Fruit fly (Drosophila melanogaster) whole organism, embryonic: Measurements from ENCODE around the gene Lsp2.

Experiments used
- Aef1 ChIP-seq: fragments of 200-800 bp; sonication (Bioruptor generic); IDR thresholded peaks from 3 replicates; pipeline ENCODE4 v1.3.6; 2022; ENCODE audit warnings: missing biosample characterization, missing genetic modification characterization
- BEAF-32 ChIP-seq: fragments of 200-800 bp; sonication (Bioruptor generic); optimal IDR thresholded peaks from 3 replicates; lab custom pipeline; 2017; ENCODE audit warnings: missing biosample characterization, missing genetic modification characterization, mild to moderate bottlenecking, moderate library complexity, missing genetic modification reagents
- Blimp-1 ChIP-seq: fragments of 200-800 bp; sonication (Bioruptor generic); optimal IDR thresholded peaks from 3 replicates; lab custom pipeline; 2018; ENCODE audit warnings: missing biosample characterization, missing genetic modification characterization, mild to moderate bottlenecking, moderate library complexity, missing genetic modification reagents
- C15 ChIP-seq: fragments of 200-800 bp; sonication (Bioruptor generic); IDR thresholded peaks from 3 replicates; pipeline ENCODE4 v1.3.6; 2022; ENCODE audit warnings: missing biosample characterization, missing genetic modification characterization
- CG10209 ChIP-seq: fragments of 200-800 bp; sonication (Bioruptor generic); optimal IDR thresholded peaks from 3 replicates; lab custom pipeline; 2017; ENCODE audit warnings: missing biosample characterization, mild to moderate bottlenecking, missing genetic modification characterization, missing genetic modification reagents
- CG10565 ChIP-seq: fragments of 200-800 bp; sonication (Bioruptor generic); optimal IDR thresholded peaks from 3 replicates; lab custom pipeline; 2016; ENCODE audit warnings: missing biosample characterization, mild to moderate bottlenecking, missing genetic modification characterization
- CG10959 ChIP-seq: fragments of 200-800 bp; sonication (Bioruptor generic); IDR thresholded peaks from 2 replicates; pipeline ENCODE4 v1.3.6; 2022; ENCODE audit warnings: missing biosample characterization, missing genetic modification characterization
- CG13123 ChIP-seq: fragments of 200-800 bp; sonication (Bioruptor generic); optimal IDR thresholded peaks from 2 replicates; lab custom pipeline; 2016; ENCODE audit warnings: missing biosample characterization, missing genetic modification characterization
- CG15073 ChIP-seq: fragments of 200-800 bp; sonication (Bioruptor generic); optimal IDR thresholded peaks from 2 replicates; lab custom pipeline; 2016; ENCODE audit warnings: missing biosample characterization, missing genetic modification characterization
- CG15514 ChIP-seq: fragments of 200-800 bp; sonication (Bioruptor generic); optimal IDR thresholded peaks from 3 replicates; lab custom pipeline; 2017; ENCODE audit warnings: missing biosample characterization, missing genetic modification characterization, mild to moderate bottlenecking, moderate library complexity, missing genetic modification reagents
- CG16863 ChIP-seq: fragments of 200-800 bp; sonication (Bioruptor generic); optimal IDR thresholded peaks from 3 replicates; lab custom pipeline; 2016; ENCODE audit warnings: missing biosample characterization, missing genetic modification characterization
- CG17359 ChIP-seq: fragments of 200-800 bp; sonication (Bioruptor generic); optimal IDR thresholded peaks from 3 replicates; lab custom pipeline; 2018; ENCODE audit warnings: missing biosample characterization, mild to moderate bottlenecking, missing genetic modification characterization, moderate library complexity
- CG17802 ChIP-seq: fragments of 200-800 bp; sonication (Bioruptor generic); optimal IDR thresholded peaks from 2 replicates; lab custom pipeline; 2018; ENCODE audit warnings: missing biosample characterization, mild to moderate bottlenecking, missing genetic modification characterization, moderate library complexity
- CG1792 ChIP-seq: fragments of 200-800 bp; sonication (Bioruptor generic); optimal IDR thresholded peaks from 2 replicates; lab custom pipeline; 2016; ENCODE audit warnings: missing biosample characterization, missing genetic modification characterization
- CG2116 ChIP-seq: fragments of 200-800 bp; sonication (Bioruptor generic); optimal IDR thresholded peaks from 3 replicates; lab custom pipeline; 2018; ENCODE audit warnings: missing biosample characterization, mild to moderate bottlenecking, missing genetic modification characterization
- CG30020 ChIP-seq: fragments of 200-800 bp; optimal IDR thresholded peaks from 2 replicates; lab custom pipeline; 2019; ENCODE audit warnings: missing biosample characterization, mild to moderate bottlenecking, missing genetic modification characterization, moderate library complexity
- CG3838 ChIP-seq: fragments of 200-800 bp; sonication (Bioruptor generic); optimal IDR thresholded peaks from 3 replicates; lab custom pipeline; 2016; ENCODE audit warnings: missing biosample characterization, missing genetic modification characterization
- CG3995 ChIP-seq: fragments of 200-800 bp; sonication (Bioruptor generic); optimal IDR thresholded peaks from 3 replicates; lab custom pipeline; 2016; ENCODE audit warnings: missing biosample characterization, missing genetic modification characterization
- CG4404 ChIP-seq: fragments of 200-800 bp; sonication (Bioruptor generic); IDR thresholded peaks from 2 replicates; pipeline ENCODE4 v1.3.6; 2022; ENCODE audit warnings: missing biosample characterization, missing genetic modification characterization
- CG4424 ChIP-seq: fragments of 200-800 bp; sonication (Bioruptor generic); optimal IDR thresholded peaks from 3 replicates; lab custom pipeline; 2016; ENCODE audit warnings: missing biosample characterization, missing genetic modification characterization
- CG5245 ChIP-seq: fragments of 200-800 bp; sonication (Bioruptor generic); optimal IDR thresholded peaks from 3 replicates; lab custom pipeline; 2016; ENCODE audit warnings: missing biosample characterization, missing genetic modification characterization
- CG6791 ChIP-seq: fragments of 200-800 bp; sonication (Bioruptor generic); IDR thresholded peaks from 3 replicates; pipeline ENCODE4 v1.3.6; 2022; ENCODE audit warnings: missing biosample characterization, missing genetic modification characterization; ENCODE audit not compliant: partially characterized antibody
- CG6813 ChIP-seq: fragments of 200-800 bp; sonication (Bioruptor generic); optimal IDR thresholded peaks from 2 replicates; lab custom pipeline; 2017; ENCODE audit warnings: missing biosample characterization, missing genetic modification characterization, mild to moderate bottlenecking, moderate library complexity, missing genetic modification reagents
- CG7839 ChIP-seq: fragments of 200-800 bp; sonication (Bioruptor generic); optimal IDR thresholded peaks from 3 replicates; lab custom pipeline; 2018; ENCODE audit warnings: missing biosample characterization, mild to moderate bottlenecking, missing genetic modification characterization, moderate library complexity
- CG8944 ChIP-seq: fragments of 200-800 bp; sonication (Bioruptor generic); optimal IDR thresholded peaks from 3 replicates; lab custom pipeline; 2016; ENCODE audit warnings: missing biosample characterization, missing genetic modification characterization
- CrebB ChIP-seq: fragments of 200-800 bp; sonication (Bioruptor generic); optimal IDR thresholded peaks from 3 replicates; lab custom pipeline; 2018; ENCODE audit warnings: missing biosample characterization, mild to moderate bottlenecking, missing genetic modification characterization
- ERR ChIP-seq: fragments of 200-800 bp; sonication (Bioruptor generic); optimal IDR thresholded peaks from 2 replicates; lab custom pipeline; 2016; ENCODE audit warnings: missing biosample characterization, missing genetic modification characterization
- GATAe ChIP-seq: fragments of 200-800 bp; sonication (Bioruptor generic); conservative IDR thresholded peaks from 2 replicates; pipeline ENCODE4 v1.3.6; 2022; ENCODE audit warnings: missing biosample characterization, missing genetic modification characterization
- Hr3 ChIP-seq: fragments of 200-800 bp; sonication (Bioruptor generic); optimal IDR thresholded peaks from 3 replicates; lab custom pipeline; 2016; ENCODE audit warnings: missing biosample characterization, missing genetic modification characterization
- Hr51 ChIP-seq, 2 experiments: fragments of 200-800 bp; sonication (Bioruptor generic); optimal IDR thresholded peaks; 2 replicates in 1 of 2; 3 replicates in 1 of 2; lab custom pipeline; 2016 to 2018; ENCODE audit warnings: missing biosample characterization in 2 of 2, missing genetic modification characterization in 2 of 2, mild to moderate bottlenecking in 1 of 2, moderate library complexity in 1 of 2
- Nf-YA ChIP-seq: fragments of 200-800 bp; sonication (Bioruptor generic); IDR thresholded peaks from 2 replicates; pipeline ENCODE4 v1.3.6; 2022; ENCODE audit warnings: missing biosample characterization, missing genetic modification characterization
- Rfx ChIP-seq: fragments of 200-800 bp; sonication (Bioruptor generic); IDR thresholded peaks from 2 replicates; pipeline ENCODE4 v1.3.6; 2022; ENCODE audit warnings: missing biosample characterization, missing genetic modification characterization
- Xrp1 ChIP-seq: fragments of 200-800 bp; sonication (Bioruptor generic); IDR thresholded peaks from 2 replicates; pipeline ENCODE4 v1.3.6; 2022; ENCODE audit warnings: missing biosample characterization, missing genetic modification characterization
- cad ChIP-seq: fragments of >200 bp; optimal IDR thresholded peaks from 2 replicates; lab custom pipeline; 2017; ENCODE audit warnings: missing biosample characterization, missing genetic modification characterization
- chm ChIP-seq: fragments of 200-800 bp; sonication (Bioruptor generic); IDR thresholded peaks from 2 replicates; pipeline ENCODE4 v1.3.6; 2022; ENCODE audit warnings: missing biosample characterization, missing genetic modification characterization
- cwo ChIP-seq: fragments of 200-800 bp; sonication (Bioruptor generic); optimal IDR thresholded peaks from 3 replicates; lab custom pipeline; 2017; ENCODE audit warnings: missing biosample characterization, missing genetic modification characterization, mild to moderate bottlenecking, moderate library complexity, missing genetic modification reagents
- da ChIP-seq: fragments of 200-800 bp; sonication (Bioruptor generic); optimal IDR thresholded peaks from 2 replicates; lab custom pipeline; 2016; ENCODE audit warnings: missing biosample characterization, missing genetic modification characterization
- h ChIP-seq: fragments of >200 bp; optimal IDR thresholded peaks from 2 replicates; lab custom pipeline; 2017
- ind ChIP-seq: fragments of 200-800 bp; sonication (Bioruptor generic); optimal IDR thresholded peaks from 3 replicates; lab custom pipeline; 2016; ENCODE audit warnings: missing biosample characterization, missing genetic modification characterization
- insv ChIP-seq, 2 experiments: fragments of 200-800 bp; sonication (Bioruptor generic); optimal IDR thresholded peaks; 3 replicates each; lab custom pipeline; 2016 to 2018; ENCODE audit warnings: missing biosample characterization in 2 of 2, missing genetic modification characterization in 2 of 2
- knrl ChIP-seq: fragments of 200-800 bp; sonication (Bioruptor generic); IDR thresholded peaks from 3 replicates; pipeline ENCODE4 v1.3.6; 2022; ENCODE audit warnings: missing biosample characterization, missing genetic modification characterization; ENCODE audit not compliant: partially characterized antibody
- lab ChIP-seq: fragments of 200-800 bp; sonication (Bioruptor generic); optimal IDR thresholded peaks from 3 replicates; lab custom pipeline; 2017; ENCODE audit warnings: missing biosample characterization, missing genetic modification characterization, mild to moderate bottlenecking, moderate library complexity, missing genetic modification reagents
- prd ChIP-seq, 3 experiments: fragments of >200 bp in 2 of 3; fragments of 200-800 bp in 1 of 3; sonication (Bioruptor generic) in 1 of 3; optimal IDR thresholded peaks in 2 of 3; IDR thresholded peaks in 1 of 3; 2 replicates in 2 of 3; 3 replicates in 1 of 3; pipeline versions ENCODE4 v1.3.6 to Lab custom; 2017 to 2022; ENCODE audit warnings: missing biosample characterization in 1 of 3, missing genetic modification characterization in 1 of 3
- rib ChIP-seq: fragments of 200-800 bp; sonication (Bioruptor generic); IDR thresholded peaks from 2 replicates; pipeline ENCODE4 v1.3.6; 2022; ENCODE audit warnings: missing biosample characterization, missing genetic modification characterization
- seq ChIP-seq: fragments of 200-800 bp; sonication (Bioruptor generic); IDR thresholded peaks from 2 replicates; pipeline ENCODE4 v1.3.6; 2022; ENCODE audit warnings: missing biosample characterization, missing genetic modification characterization
- sna ChIP-seq: fragments of 200-800 bp; sonication (Bioruptor generic); IDR thresholded peaks from 2 replicates; pipeline ENCODE4 v1.3.6; 2022; ENCODE audit warnings: missing biosample characterization, missing genetic modification characterization; ENCODE audit not compliant: partially characterized antibody
- so ChIP-seq: fragments of 200-800 bp; sonication (Bioruptor generic); IDR thresholded peaks from 3 replicates; pipeline ENCODE4 v1.3.6; 2022; ENCODE audit warnings: missing biosample characterization, missing genetic modification characterization
- tin ChIP-seq: fragments of 200-800 bp; sonication (Bioruptor generic); optimal IDR thresholded peaks from 3 replicates; lab custom pipeline; 2016; ENCODE audit warnings: missing biosample characterization, missing genetic modification characterization
- zen2 ChIP-seq: fragments of 200-800 bp; sonication (Bioruptor generic); IDR thresholded peaks from 3 replicates; pipeline ENCODE4 v1.3.6; 2022; ENCODE audit warnings: missing biosample characterization, missing genetic modification characterization; ENCODE audit not compliant: partially characterized antibody
- zfh1 ChIP-seq: fragments of 200-800 bp; sonication (Bioruptor generic); IDR thresholded peaks from 3 replicates; pipeline ENCODE4 v1.3.6; 2022; ENCODE audit warnings: missing biosample characterization, missing genetic modification characterization

Lsp2 gene

DNA sequence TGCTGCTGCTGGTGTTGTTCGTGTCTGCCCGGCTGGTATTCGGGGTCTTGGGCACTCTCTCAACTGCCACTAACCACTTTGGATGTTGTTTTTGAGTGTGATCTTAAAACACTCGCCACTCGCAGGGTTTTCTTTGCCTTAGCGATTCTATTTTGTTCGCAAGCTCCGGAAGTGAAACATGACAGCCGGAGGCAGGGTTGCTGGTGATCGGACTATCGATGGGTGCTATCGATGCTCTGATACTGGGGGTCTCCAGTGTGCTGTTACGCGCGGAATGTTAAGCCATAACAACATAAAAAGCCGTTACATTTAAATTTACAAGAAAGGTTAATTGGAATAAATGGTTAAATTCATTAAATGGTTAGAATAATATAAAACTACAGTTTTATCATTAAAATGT lies 4.2 kb upstream of the Lsp2 start, which contains the start of gene yps (continued):
- TF ChIP-seq rib (GFP tag; lab: Robert Waterston, UW) (peak; percentile 66; the same call in 1 of the 2 replicates), CG16863 (GFP tag; lab: Kevin White, UChicago) (peak; percentile 84), CG6791 (peak; percentile 81), lab (peak; percentile 99), CG7839 (tag; lab: Kevin White, UChicago) (peak; percentile 87), CG17802 (tag; lab: Kevin White, UChicago) (peak; percentile 84), Xrp1 (GFP tag; lab: Robert Waterston, UW) (peak; percentile 56; the same call in 1 of the 2 replicates), Hr51 (GFP tag; optimal IDR thresholded peaks at IDR 0.05; lab: Kevin White, UChicago) (peak; percentile 83 to 95), seq (GFP tag; lab: Robert Waterston, UW) (peak; percentile 84), Rfx (GFP tag; lab: Robert Waterston, UW) (peak; percentile 97), sna (GFP tag; lab: Robert Waterston, UW) (peak; percentile 29; the same call in 1 of the 2 replicates), ind (GFP tag; lab: Kevin White, UChicago) (peak; percentile 75), CG15073 (GFP tag; lab: Kevin White, UChicago) (no peak), CG6813 (GFP tag; lab: Kevin White, UChicago) (peak; percentile 98), cad (GFP tag; lab: Kevin White, UChicago) (no peak), CG4424 (GFP tag; lab: Kevin White, UChicago) (peak; percentile 92), CG3995 (GFP tag; lab: Kevin White, UChicago) (peak; percentile 77), CG10565 (GFP tag; lab: Kevin White, UChicago) (no peak), prd (optimal IDR thresholded peaks at IDR 0.05; lab: Kevin White, UChicago) (no peak), prd (GFP tag; IDR thresholded peaks at IDR 0.05; lab: Robert Waterston, UW) (peak; percentile 72; the same call in 2 of the 3 replicates), CG8944 (GFP tag; lab: Kevin White, UChicago) (peak; percentile 80), CG4404 (no peak), CG15514 (GFP tag; lab: Kevin White, UChicago) (peak; percentile 96), CG10209 (GFP tag; lab: Kevin White, UChicago) (peak; percentile 94), so (peak; percentile 90), CG30020 (tag; lab: Kevin White, UChicago) (peak; percentile 68), CG3838 (GFP tag; lab: Kevin White, UChicago) (peak; percentile 91), CG13123 (GFP tag; lab: Kevin White, UChicago) (peak; percentile 87), h (lab: Kevin White, UChicago) (no peak), Nf-YA (GFP tag; lab: Robert Waterston, UW) (peak; percentile 92), CG17359 (tag; lab: Kevin White, UChicago) (peak; percentile 93), ERR (GFP tag; lab: Kevin White, UChicago) (peak; percentile 87), Aef1 (GFP tag; lab: Robert Waterston, UW) (peak; percentile 65), CG10959 (GFP tag; lab: Robert Waterston, UW) (peak; percentile 88; the same call in 1 of the 2 replicates), tin (GFP tag; lab: Kevin White, UChicago) (peak; percentile 88), Hr3 (GFP tag; lab: Kevin White, UChicago) (peak; percentile 74), CG1792 (peak; percentile 91), cwo (GFP tag; lab: Kevin White, UChicago) (peak; percentile 82), zen2 (GFP tag; lab: Robert Waterston, UW) (no peak; the same call in 1 of the 3 replicates), chm (GFP tag; lab: Robert Waterston, UW) (peak; percentile 98), CG5245 (peak; percentile 84), Blimp-1 (GFP tag; lab: Kevin White, UChicago) (no peak), GATAe (GFP tag; lab: Robert Waterston, UW) (peak; percentile 49), CG2116 (GFP tag; lab: Kevin White, UChicago) (peak; percentile 99), CrebB (tag; lab: Kevin White, UChicago) (peak; percentile 97), BEAF-32 (GFP tag; lab: Kevin White, UChicago) (peak; percentile 89), knrl (peak; percentile 77), insv (GFP tag; optimal IDR thresholded peaks at IDR 0.05; lab: Kevin White, UChicago) (peak in 1 of 2 experiments; percentile 85), da (GFP tag; lab: Kevin White, UChicago) (peak; percentile 89), C15 (GFP tag; lab: Robert Waterston, UW) (peak; percentile 90), zfh1 (GFP tag; lab: Robert Waterston, UW) (peak; percentile 97)
